Fruit fly (Drosophila melanogaster) whole organism, pupa: Measurements from ENCODE around the gene CG45428.
A peak's percentile ranks its signal among the peaks of the same experiment; 100 is the strongest.

Experiments
- CG10348 ChIP-seq: fragments of 200-800 bp; sonication (Bioruptor generic); IDR thresholded peaks from 2 replicates; pipeline ENCODE4 v1.3.6; 2022; ENCODE audit warnings: missing biosample characterization, missing genetic modification characterization
- CG12605 ChIP-seq: fragments of 200-800 bp; sonication (Bioruptor generic); IDR thresholded peaks from 2 replicates; pipeline ENCODE4 v1.3.6; 2022; ENCODE audit warnings: missing biosample characterization, missing genetic modification characterization
- CG13204 ChIP-seq: fragments of 200-800 bp; sonication (Bioruptor generic); optimal IDR thresholded peaks from 2 replicates; lab custom pipeline; 2018; ENCODE audit warnings: missing biosample characterization, mild to moderate bottlenecking, missing genetic modification characterization, moderate library complexity
- CG14655 ChIP-seq: fragments of 200-800 bp; sonication (Bioruptor generic); optimal IDR thresholded peaks from 3 replicates; lab custom pipeline; 2017; ENCODE audit warnings: mild to moderate bottlenecking, missing biosample characterization, missing genetic modification reagents, missing genetic modification characterization
- CG15710 ChIP-seq: fragments of 200-800 bp; sonication (Bioruptor generic); optimal IDR thresholded peaks from 2 replicates; lab custom pipeline; 2018; ENCODE audit warnings: missing biosample characterization, mild to moderate bottlenecking, missing genetic modification characterization, moderate library complexity
- CG17806 ChIP-seq: fragments of 200-800 bp; sonication (Bioruptor generic); optimal IDR thresholded peaks from 2 replicates; lab custom pipeline; 2018; ENCODE audit warnings: missing biosample characterization, mild to moderate bottlenecking, missing genetic modification characterization, moderate library complexity
- CG32121 ChIP-seq: fragments of 200-800 bp; sonication (Bioruptor generic); IDR thresholded peaks from 2 replicates; pipeline ENCODE4 v1.3.6; 2022; ENCODE audit warnings: missing biosample characterization, missing genetic modification characterization
- CG34367 ChIP-seq: fragments of 200-800 bp; sonication (Bioruptor generic); optimal IDR thresholded peaks from 2 replicates; lab custom pipeline; 2018; ENCODE audit warnings: missing biosample characterization, mild to moderate bottlenecking, missing genetic modification characterization
- CG4496 ChIP-seq: fragments of 200-800 bp; sonication (Bioruptor generic); IDR thresholded peaks from 3 replicates; pipeline ENCODE4 v1.3.6; 2022; ENCODE audit warnings: missing biosample characterization, missing genetic modification characterization
- CG8159 ChIP-seq: fragments of 200-800 bp; sonication (Bioruptor generic); optimal IDR thresholded peaks from 3 replicates; lab custom pipeline; 2018; ENCODE audit warnings: missing biosample characterization, mild to moderate bottlenecking, missing genetic modification characterization, moderate library complexity
- CG8301 ChIP-seq: fragments of 200-800 bp; sonication (Bioruptor generic); optimal IDR thresholded peaks from 2 replicates; lab custom pipeline; 2018; ENCODE audit warnings: missing biosample characterization, mild to moderate bottlenecking, missing genetic modification characterization
- CG9948 ChIP-seq: fragments of 200-800 bp; sonication (Bioruptor generic); optimal IDR thresholded peaks from 2 replicates; lab custom pipeline; 2018; ENCODE audit warnings: missing biosample characterization, mild to moderate bottlenecking, missing genetic modification characterization, moderate library complexity
- D1 ChIP-seq: fragments of 200-800 bp; sonication (Bioruptor generic); optimal IDR thresholded peaks from 2 replicates; lab custom pipeline; 2018; ENCODE audit warnings: missing biosample characterization, mild to moderate bottlenecking, missing genetic modification characterization, moderate library complexity
- EcR ChIP-seq: fragments of 200-800 bp; sonication (Bioruptor generic); optimal IDR thresholded peaks from 3 replicates; lab custom pipeline; 2019; ENCODE audit warnings: missing biosample characterization, missing genetic modification characterization, mild to moderate bottlenecking, moderate library complexity, missing genetic modification reagents
- Ets98B ChIP-seq: fragments of 200-800 bp; sonication (Bioruptor generic); IDR thresholded peaks from 2 replicates; pipeline ENCODE4 v1.3.6; 2022; ENCODE audit warnings: missing biosample characterization, missing genetic modification characterization
- Pif1A ChIP-seq: fragments of 200-800 bp; sonication (Bioruptor generic); optimal IDR thresholded peaks from 3 replicates; lab custom pipeline; 2016; ENCODE audit warnings: missing biosample characterization, missing genetic modification characterization
- Pif1B ChIP-seq: fragments of 200-800 bp; sonication (Bioruptor generic); optimal IDR thresholded peaks from 3 replicates; lab custom pipeline; 2016; ENCODE audit warnings: missing biosample characterization, missing genetic modification characterization
- Snoo ChIP-seq: fragments of 200-800 bp; sonication (Bioruptor generic); optimal IDR thresholded peaks from 3 replicates; lab custom pipeline; 2017; ENCODE audit warnings: missing biosample characterization, mild to moderate bottlenecking, missing genetic modification characterization, inconsistent platforms
- fd96Ca ChIP-seq: fragments of 200-800 bp; sonication (Bioruptor generic); IDR thresholded peaks from 3 replicates; pipeline ENCODE4 v1.3.6; 2022; ENCODE audit warnings: missing biosample characterization, missing genetic modification characterization
- gl ChIP-seq: fragments of 200-800 bp; sonication (Bioruptor generic); optimal IDR thresholded peaks from 2 replicates; lab custom pipeline; 2018; ENCODE audit warnings: missing biosample characterization, mild to moderate bottlenecking, missing genetic modification characterization
- rn ChIP-seq: fragments of 200-800 bp; sonication (Bioruptor generic); IDR thresholded peaks from 2 replicates; pipeline ENCODE4 v1.3.6; 2022; ENCODE audit warnings: missing biosample characterization, missing genetic modification characterization

Gene CG45428

dm6 chr3L:22839243-22839642 is 2.4 kb upstream of the CG45428 start:
- TF ChIP-seq CG15710 (tag; lab: Kevin White, UChicago) (no peak), Pif1B (GFP tag; lab: Kevin White, UChicago) (no peak), fd96Ca (GFP tag; lab: Robert Waterston, UW) (no peak), Snoo (tag; lab: Kevin White, UChicago) (no peak), CG9948 (tag; lab: Kevin White, UChicago) (no peak), CG12605 (no peak), CG13204 (GFP tag; lab: Kevin White, UChicago) (no peak), Ets98B (GFP tag; lab: Robert Waterston, UW) (no peak), CG32121 (no peak), CG8301 (tag; lab: Kevin White, UChicago) (no peak), CG17806 (tag; lab: Kevin White, UChicago) (no peak), D1 (tag; lab: Kevin White, UChicago) (no peak), Pif1A (GFP tag; lab: Kevin White, UChicago) (no peak)

- TF ChIP-seq CG9948 (tag; lab: Kevin White, UChicago) (no peak), CG34367 (tag; lab: Kevin White, UChicago) (no peak), CG17806 (tag; lab: Kevin White, UChicago) (no peak), rn (GFP tag; lab: Robert Waterston, UW) (no peak), D1 (tag; lab: Kevin White, UChicago) (no peak), CG12605 (peak; percentile 57), Ets98B (GFP tag; lab: Robert Waterston, UW) (peak; percentile 65), Pif1B (GFP tag; lab: Kevin White, UChicago) (no peak), CG32121 (peak; percentile 62; the same call in 1 of the 2 replicates), CG4496 (peak; percentile 74; the same call in 1 of the 3 replicates), fd96Ca (GFP tag; lab: Robert Waterston, UW) (peak; percentile 46; the same call in 2 of the 3 replicates), CG14655 (GFP tag; lab: Kevin White, UChicago) (peak; percentile 9), CG13204 (GFP tag; lab: Kevin White, UChicago) (no peak), CG15710 (tag; lab: Kevin White, UChicago) (no peak), EcR (GFP tag; lab: Kevin White, UChicago) (peak; percentile 53)
These were observed 1.1 kb upstream of the CG45428 start for dm6 chr3L:22837651-22838614.

dm6 chr3L:22835144-22835964 is 1.5 kb downstream of the CG45428 start, which contains the start of gene jim:
Gene jim (minus strand): TSS chr3L:22835194.
- TF ChIP-seq fd96Ca (GFP tag; lab: Robert Waterston, UW) (peak; percentile 82; the same call in 2 of the 3 replicates), Ets98B (GFP tag; lab: Robert Waterston, UW) (peak; percentile 68), D1 (tag; lab: Kevin White, UChicago) (no peak), CG4496 (no peak; the same call in 1 of the 3 replicates), Pif1A (GFP tag; lab: Kevin White, UChicago) (no peak), Snoo (tag; lab: Kevin White, UChicago) (peak; percentile 67), rn (GFP tag; lab: Robert Waterston, UW) (no peak), CG9948 (tag; lab: Kevin White, UChicago) (no peak), CG34367 (tag; lab: Kevin White, UChicago) (peak; percentile 38), CG17806 (tag; lab: Kevin White, UChicago) (no peak), Pif1B (GFP tag; lab: Kevin White, UChicago) (peak; percentile 56), CG13204 (GFP tag; lab: Kevin White, UChicago) (peak; percentile 92), EcR (GFP tag; lab: Kevin White, UChicago) (peak; percentile 88), CG14655 (GFP tag; lab: Kevin White, UChicago) (peak; percentile 48), CG8159 (tag; lab: Kevin White, UChicago) (peak; percentile 23), CG15710 (tag; lab: Kevin White, UChicago) (peak; percentile 44), CG32121 (peak; percentile 60; the same call in 1 of the 2 replicates), CG8301 (tag; lab: Kevin White, UChicago) (peak; percentile 33), gl (tag; lab: Kevin White, UChicago) (peak; percentile 71), CG10348 (0 out of 2 replicates have a peak, but pooled peaks have one; percentile 15), CG12605 (peak; percentile 80)

- TF ChIP-seq CG14655 (GFP tag; lab: Kevin White, UChicago) (no peak), gl (tag; lab: Kevin White, UChicago) (no peak), CG34367 (tag; lab: Kevin White, UChicago) (no peak)
These were observed 6.7 kb downstream of the CG45428 start for dm6 chr3L:22830132-22830697.
